Worm (Caenorhabditis elegans) whole organism, L2 larva: ENCODE data around the gene EEED8.18.

Experiments
- R02D3.7 ChIP-seq: fragments of 150-350 bp; optimal IDR thresholded peaks from 2 replicates; lab custom pipeline; 2014; ENCODE audit warnings: missing biosample characterization, missing genetic modification characterization
- fos-1 ChIP-seq: fragments of 150-350 bp; optimal IDR thresholded peaks from 2 replicates; lab custom pipeline; 2014; ENCODE audit warnings: missing biosample characterization, missing genetic modification characterization

ce11 chrII:5449219-5449618, 36.8 kb upstream of the EEED8.18 start:
- TF ChIP-seq R02D3.7 (tag; lab: Kevin White, UChicago): no peak
- TF ChIP-seq fos-1 (tag; lab: Kevin White, UChicago): no peak
